Worm (Caenorhabditis elegans) whole organism, late embryonic: ENCODE measurements around the gene K08H2.4.

ENCODE experiments used
- C08G9.2 ChIP-seq: sonication (generic microtip); optimal IDR thresholded peaks from 2 replicates; lab custom pipeline; 2016; ENCODE audit warnings: mild to moderate bottlenecking, missing genetic modification characterization, moderate library complexity, missing compliant biosample characterization
- C38D4.7 ChIP-seq: fragments of 200-800 bp; sonication (Bioruptor generic); optimal IDR thresholded peaks from 2 replicates; lab custom pipeline; 2018; ENCODE audit warnings: mild to moderate bottlenecking, missing genetic modification characterization, moderate library complexity, missing compliant biosample characterization
- Y22D7AL.16 ChIP-seq: sonication (generic microtip); optimal IDR thresholded peaks from 2 replicates; lab custom pipeline; 2016; ENCODE audit warnings: missing genetic modification characterization, missing compliant biosample characterization
- ceh-14 ChIP-seq: sonication (generic microtip); optimal IDR thresholded peaks from 2 replicates; lab custom pipeline; 2016; ENCODE audit warnings: missing genotype, missing genetic modification characterization, missing compliant biosample characterization
- ceh-18 ChIP-seq: sonication (generic microtip); optimal IDR thresholded peaks from 2 replicates; lab custom pipeline; 2016; ENCODE audit warnings: missing genetic modification characterization, missing compliant biosample characterization
- ceh-2 ChIP-seq: sonication (generic microtip); optimal IDR thresholded peaks from 2 replicates; lab custom pipeline; 2016; ENCODE audit warnings: missing genotype, missing genetic modification characterization, missing compliant biosample characterization
- ceh-22 ChIP-seq: sonication (generic microtip); optimal IDR thresholded peaks from 2 replicates; lab custom pipeline; 2017; ENCODE audit warnings: missing biosample characterization, missing genetic modification characterization
- ceh-9 ChIP-seq: sonication (generic microtip); optimal IDR thresholded peaks from 2 replicates; lab custom pipeline; 2016; ENCODE audit warnings: mild to moderate bottlenecking, missing genetic modification characterization, inconsistent platforms, missing compliant biosample characterization
- che-1 ChIP-seq: sonication (generic microtip); optimal IDR thresholded peaks from 2 replicates; lab custom pipeline; 2016; ENCODE audit warnings: mild to moderate bottlenecking, missing genetic modification characterization, missing compliant biosample characterization
- dmd-4 ChIP-seq: sonication (generic microtip); optimal IDR thresholded peaks from 2 replicates; lab custom pipeline; 2016; ENCODE audit warnings: borderline replicate concordance, missing genetic modification characterization, missing compliant biosample characterization
- eyg-1 ChIP-seq: sonication (generic microtip); optimal IDR thresholded peaks from 2 replicates; lab custom pipeline; 2016; ENCODE audit warnings: missing genotype, missing genetic modification characterization, missing compliant biosample characterization
- lim-6 ChIP-seq: sonication (generic microtip); optimal IDR thresholded peaks from 2 replicates; lab custom pipeline; 2016; ENCODE audit warnings: missing genetic modification characterization, missing compliant biosample characterization
- mec-3 ChIP-seq: sonication (generic microtip); optimal IDR thresholded peaks from 2 replicates; lab custom pipeline; 2016; ENCODE audit warnings: borderline replicate concordance, missing genetic modification characterization, missing compliant biosample characterization
- pag-3 ChIP-seq: sonication (generic microtip); optimal IDR thresholded peaks from 2 replicates; lab custom pipeline; 2016; ENCODE audit warnings: missing compliant biosample characterization, missing genetic modification characterization, borderline replicate concordance
- pat-9 ChIP-seq: fragments of 200-800 bp; sonication (Bioruptor generic); optimal IDR thresholded peaks from 2 replicates; lab custom pipeline; 2018; ENCODE audit warnings: mild to moderate bottlenecking, missing genetic modification characterization, moderate library complexity, missing compliant biosample characterization
- ref-2 ChIP-seq: sonication (generic microtip); optimal IDR thresholded peaks from 2 replicates; lab custom pipeline; 2016; ENCODE audit warnings: missing genetic modification characterization, missing compliant biosample characterization
- sdc-2 ChIP-seq: sonication (generic microtip); optimal IDR thresholded peaks from 2 replicates; lab custom pipeline; 2016; ENCODE audit warnings: missing genotype, missing genetic modification characterization, missing compliant biosample characterization
- ttx-3 ChIP-seq: sonication (generic microtip); optimal IDR thresholded peaks from 2 replicates; lab custom pipeline; 2016; ENCODE audit warnings: missing genetic modification reagents, missing genetic modification characterization, missing compliant biosample characterization

K08H2.4 gene

DNA sequence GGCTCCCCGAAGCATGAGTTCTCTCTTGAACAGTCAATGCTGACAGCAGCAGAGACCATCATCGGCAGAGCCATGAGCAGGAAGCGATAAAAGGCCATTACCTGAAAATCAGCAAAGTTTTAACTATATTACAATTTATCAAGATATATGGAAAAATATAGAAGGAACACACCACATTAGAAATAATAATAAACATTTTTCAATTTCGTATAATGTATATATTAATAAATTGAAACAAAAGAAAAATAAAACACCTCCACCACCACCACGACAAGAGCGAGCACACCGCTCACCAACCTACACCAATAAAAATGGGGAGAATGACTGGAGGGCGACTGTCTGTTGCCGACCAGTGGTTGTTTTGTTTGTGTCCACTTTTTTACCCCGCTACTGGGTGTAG is 48.2 kb downstream of the K08H2.4 start, which contains the start of gene R04D3.2:
Gene R04D3.2, minus strand, starts transcription at position 101 of the 400 bp plus-strand sequence.
- TF ChIP-seq ceh-2, result no peak

DNA sequence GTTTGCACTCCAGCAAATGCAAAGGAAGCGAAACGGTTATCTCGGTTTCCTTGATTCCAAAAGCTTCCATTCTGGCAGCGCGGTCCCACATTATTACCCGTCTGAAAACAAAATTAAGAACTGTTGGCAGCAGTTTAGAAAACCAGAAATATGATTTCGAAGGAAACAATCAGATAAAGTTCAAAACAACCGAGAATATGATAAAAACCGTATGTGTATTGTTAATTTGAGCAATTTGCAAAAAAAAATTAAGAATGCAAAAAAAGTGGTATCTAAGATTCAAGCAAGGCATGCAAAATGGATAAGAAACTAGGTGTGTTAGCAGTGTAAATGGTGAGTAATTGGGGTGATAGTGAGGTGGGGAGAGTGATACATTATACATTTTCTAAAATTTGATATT is 50.4 kb downstream of the K08H2.4 start, which contains the start of gene R04D3.4:
Gene R04D3.4, minus strand, starts transcription at position 101 of the 400 bp plus-strand sequence.
- TF ChIP-seq pat-9, result no peak
- no peak for TF ChIP-seq ceh-9 (tag; lab: Kevin White, UChicago)
- no peak for TF ChIP-seq lim-6
- no peak for TF ChIP-seq che-1 (tag; lab: Kevin White, UChicago)
- TF ChIP-seq C38D4.7 (GFP tag; lab: Kevin White, UChicago), result no peak
- no peak for TF ChIP-seq sdc-2 (tag; lab: Kevin White, UChicago)
- no peak for TF ChIP-seq eyg-1 (tag; lab: Kevin White, UChicago)
- no peak for TF ChIP-seq ceh-14 (tag; lab: Kevin White, UChicago)
- no peak for TF ChIP-seq ttx-3 (tag; lab: Kevin White, UChicago)
- TF ChIP-seq dmd-4, result no peak
- TF ChIP-seq ceh-18, result no peak
- no peak for TF ChIP-seq ceh-2
- TF ChIP-seq pag-3, result no peak
- TF ChIP-seq Y22D7AL.16 (tag; lab: Kevin White, UChicago), result no peak
- TF ChIP-seq ceh-22 (tag; lab: Kevin White, UChicago), result no peak
- no peak for TF ChIP-seq mec-3 (tag; lab: Kevin White, UChicago)
- no peak for TF ChIP-seq ref-2 (tag; lab: Kevin White, UChicago)
- no peak for TF ChIP-seq C08G9.2 (tag; lab: Kevin White, UChicago)
